Worm (Caenorhabditis elegans) whole organism, early embryonic: Measurements from ENCODE around the gene ani-3.
A peak's percentile ranks its signal among the peaks of the same experiment; 100 is the strongest.

Experiments used
- B0310.2 ChIP-seq: sonication (generic microtip); optimal IDR thresholded peaks from 2 replicates; lab custom pipeline; 2016; ENCODE audit warnings: mild to moderate bottlenecking, missing genetic modification characterization, missing compliant biosample characterization
- F13C5.2 ChIP-seq: sonication (generic microtip); optimal IDR thresholded peaks from 2 replicates; lab custom pipeline; 2017; ENCODE audit warnings: mild to moderate bottlenecking, missing genetic modification characterization, inconsistent platforms, missing compliant biosample characterization
- aly-1 ChIP-seq: sonication (generic microtip); optimal IDR thresholded peaks from 2 replicates; lab custom pipeline; 2016; ENCODE audit warnings: missing genetic modification characterization, missing compliant biosample characterization
- ama-1 ChIP-seq: fragments of 150-350 bp; optimal IDR thresholded peaks from 2 replicates; lab custom pipeline; 2014
- ceh-13 ChIP-seq: fragments of 200-800 bp; sonication (Bioruptor generic); optimal IDR thresholded peaks from 2 replicates; lab custom pipeline; 2018; ENCODE audit warnings: mild to moderate bottlenecking, missing genetic modification characterization, missing compliant biosample characterization
- ceh-36 ChIP-seq: sonication (generic microtip); optimal IDR thresholded peaks from 2 replicates; lab custom pipeline; 2016; ENCODE audit warnings: missing genetic modification characterization, inconsistent platforms, missing compliant biosample characterization
- ets-7 ChIP-seq: sonication (generic microtip); optimal IDR thresholded peaks from 2 replicates; lab custom pipeline; 2016; ENCODE audit warnings: missing genotype, missing genetic modification characterization, missing compliant biosample characterization
- flt-1 ChIP-seq: fragments of 200-800 bp; sonication (Bioruptor generic); IDR thresholded peaks from 2 replicates; pipeline ENCODE4 v1.3.6; 2022; ENCODE audit warnings: missing genetic modification characterization, missing compliant biosample characterization
- hmbx-1 ChIP-seq: sonication (generic microtip); optimal IDR thresholded peaks from 2 replicates; lab custom pipeline; 2016; ENCODE audit warnings: mild to moderate bottlenecking, missing genetic modification characterization, missing compliant biosample characterization
- hmg-4 ChIP-seq: fragments of 200-800 bp; sonication (Bioruptor generic); optimal IDR thresholded peaks from 2 replicates; lab custom pipeline; 2018; ENCODE audit warnings: mild to moderate bottlenecking, missing genetic modification characterization, missing compliant biosample characterization
- hnd-1 ChIP-seq: sonication (generic microtip); optimal IDR thresholded peaks from 2 replicates; lab custom pipeline; 2016; ENCODE audit warnings: missing genetic modification characterization, missing compliant biosample characterization
- pes-1 ChIP-seq: fragments of 200-800 bp; sonication (Bioruptor generic); IDR thresholded peaks from 2 replicates; pipeline ENCODE4 v1.3.6; 2022; ENCODE audit warnings: missing genetic modification reagents, missing genetic modification characterization, missing compliant biosample characterization
- scrt-1 ChIP-seq: fragments of 200-800 bp; sonication (Bioruptor generic); IDR thresholded peaks from 2 replicates; pipeline ENCODE4 v1.3.6; 2022; ENCODE audit warnings: missing genetic modification characterization, missing compliant biosample characterization
- sea-1 ChIP-seq: fragments of 200-800 bp; sonication (Bioruptor generic); conservative IDR thresholded peaks from 2 replicates; pipeline ENCODE4 v1.3.6; 2022; ENCODE audit warnings: missing genetic modification characterization, missing compliant biosample characterization
- tbx-11 ChIP-seq: fragments of 200-800 bp; sonication (Bioruptor generic); IDR thresholded peaks from 2 replicates; pipeline ENCODE4 v1.3.6; 2022; ENCODE audit warnings: missing genetic modification characterization, missing compliant biosample characterization
- tbx-37 ChIP-seq: fragments of 200-800 bp; sonication (Bioruptor generic); conservative IDR thresholded peaks from 2 replicates; pipeline ENCODE4 v1.3.6; 2022; ENCODE audit warnings: missing genetic modification reagents, missing genetic modification characterization, missing compliant biosample characterization
- tra-4 ChIP-seq: sonication (generic microtip); optimal IDR thresholded peaks from 2 replicates; lab custom pipeline; 2017; ENCODE audit warnings: missing genetic modification characterization, missing compliant biosample characterization

ani-3 gene

DNA sequence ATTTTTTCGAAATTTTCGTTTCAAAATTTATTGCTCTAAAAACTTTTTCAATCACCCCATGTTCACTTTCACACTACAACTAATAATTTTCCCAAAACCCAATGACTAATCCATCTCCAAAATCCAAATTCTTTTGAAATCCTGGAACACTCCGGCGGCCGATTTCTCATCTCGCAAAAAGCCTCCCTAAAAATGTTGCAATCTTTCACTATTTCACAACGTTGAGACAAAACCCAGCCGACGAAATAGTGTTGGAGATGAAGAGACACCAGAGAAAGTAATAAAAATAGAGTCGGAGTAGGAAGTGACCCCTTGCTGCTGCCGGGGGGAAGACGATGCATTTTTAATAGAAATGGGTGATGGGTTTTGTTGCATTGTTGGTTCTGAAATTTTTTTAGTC is 27.1 kb downstream of the ani-3 start:
- TF ChIP-seq hmbx-1 (tag; lab: Kevin White, UChicago) (no peak), F13C5.2 (tag; lab: Kevin White, UChicago) (no peak)

DNA sequence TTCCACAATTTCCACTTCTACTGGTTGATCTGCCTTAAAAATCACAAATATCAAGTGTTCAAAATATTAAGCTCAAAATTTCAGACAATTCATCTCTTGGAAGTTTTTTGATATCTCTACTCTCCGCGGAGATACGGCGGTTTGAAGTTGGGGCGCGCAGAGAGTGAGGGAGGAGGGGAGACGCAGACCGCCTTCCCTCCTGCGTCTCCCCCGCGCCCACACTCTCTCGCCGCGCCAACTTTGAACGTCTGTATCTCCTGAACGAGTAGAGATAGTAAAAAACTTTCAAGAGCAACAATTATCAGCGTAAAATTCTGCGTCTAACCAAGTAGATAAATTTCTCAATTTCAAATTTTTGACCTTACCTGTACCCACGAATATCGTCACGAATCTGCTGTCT is 30.5 kb downstream of the ani-3 start:
- TF ChIP-seq ama-1 (lab: Kevin White, UChicago) = no peak
- TF ChIP-seq hnd-1 (tag; lab: Kevin White, UChicago) = no peak
- no peak for TF ChIP-seq B0310.2 (tag; lab: Kevin White, UChicago)
- TF ChIP-seq pes-1 (GFP tag; lab: Robert Waterston, UW) = no peak
- TF ChIP-seq ets-7 (tag; lab: Kevin White, UChicago) = no peak
- TF ChIP-seq aly-1 (tag; lab: Kevin White, UChicago) = no peak
- no peak for TF ChIP-seq tbx-37 (GFP tag; lab: Robert Waterston, UW)
- TF ChIP-seq ceh-36 (tag; lab: Kevin White, UChicago) = no peak

DNA sequence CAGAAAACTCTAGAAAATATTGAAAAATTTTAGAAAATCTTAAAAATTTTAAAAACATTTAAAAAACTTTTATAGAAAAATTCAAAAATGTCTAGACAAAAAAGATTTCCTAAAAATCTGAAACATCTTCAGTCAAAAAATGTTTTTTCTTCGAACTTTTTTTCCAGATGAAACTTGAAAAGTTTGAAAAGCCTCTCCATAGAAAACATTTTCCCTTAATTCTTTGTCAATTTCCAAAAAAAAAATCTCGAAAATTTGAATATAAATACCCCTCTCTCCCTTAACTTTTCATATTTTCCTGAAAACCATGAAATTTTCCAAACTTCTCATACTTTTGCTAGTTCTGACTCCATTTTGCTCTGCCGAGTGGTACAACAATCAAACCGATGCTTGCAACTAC is 31.2 kb downstream of the ani-3 start, which contains the start of gene Y116F11A.3:
Y116F11A.3 (plus strand) TSS at position 301 of the 400 bp plus-strand sequence.
- TF ChIP-seq ceh-13 (no peak), B0310.2 (tag; lab: Kevin White, UChicago) (no peak), ama-1 (lab: Kevin White, UChicago) (no peak), scrt-1 (GFP tag; lab: Robert Waterston, UW) (no peak), hmbx-1 (tag; lab: Kevin White, UChicago) (no peak), ets-7 (tag; lab: Kevin White, UChicago) (no peak), F13C5.2 (tag; lab: Kevin White, UChicago) (no peak), pes-1 (GFP tag; lab: Robert Waterston, UW) (no peak), hnd-1 (tag; lab: Kevin White, UChicago) (no peak), flt-1 (no peak), aly-1 (tag; lab: Kevin White, UChicago) (no peak), tbx-11 (GFP tag; lab: Robert Waterston, UW) (no peak), tra-4 (tag; lab: Kevin White, UChicago) (no peak), hmg-4 (GFP tag; lab: Kevin White, UChicago) (no peak), sea-1 (GFP tag; lab: Robert Waterston, UW) (no peak), tbx-37 (GFP tag; lab: Robert Waterston, UW) (no peak), ceh-36 (tag; lab: Kevin White, UChicago) (no peak)

DNA sequence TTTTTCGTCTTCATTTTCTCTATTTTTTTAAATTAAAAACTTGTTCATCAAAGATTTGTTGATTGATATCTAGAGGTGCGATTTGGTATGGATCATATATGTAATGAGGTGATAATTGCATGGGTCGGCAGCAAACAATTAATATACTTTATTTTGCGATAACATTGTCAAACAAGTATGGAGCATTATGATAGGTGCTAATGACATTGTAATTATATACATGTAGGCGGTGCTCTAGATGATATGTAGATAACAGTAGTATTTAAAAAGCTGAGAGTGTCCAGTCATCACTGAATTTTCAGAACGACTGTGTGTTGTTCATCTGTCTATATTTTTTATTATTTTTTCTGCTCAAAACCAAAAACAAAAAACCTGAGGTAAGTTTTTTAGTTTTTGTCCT is 32.7 kb downstream of the ani-3 start, which contains the start of gene Y116F11A.1:
Y116F11A.1 (plus strand) TSS at position 301 of the 400 bp plus-strand sequence.
- TF ChIP-seq flt-1 = no peak
- TF ChIP-seq tbx-37 (GFP tag; lab: Robert Waterston, UW) = no peak
- no peak for TF ChIP-seq tra-4 (tag; lab: Kevin White, UChicago)
- no peak for TF ChIP-seq pes-1 (GFP tag; lab: Robert Waterston, UW)
- TF ChIP-seq ceh-36 (tag; lab: Kevin White, UChicago) = no peak
- TF ChIP-seq hnd-1 (tag; lab: Kevin White, UChicago) = no peak
- TF ChIP-seq sea-1 (GFP tag; lab: Robert Waterston, UW) = no peak
- no peak for TF ChIP-seq ets-7 (tag; lab: Kevin White, UChicago)
- no peak for TF ChIP-seq hmbx-1 (tag; lab: Kevin White, UChicago)
- TF ChIP-seq aly-1 (tag; lab: Kevin White, UChicago) = no peak
- TF ChIP-seq F13C5.2 (tag; lab: Kevin White, UChicago) = no peak
- no peak for TF ChIP-seq scrt-1 (GFP tag; lab: Robert Waterston, UW)
- no peak for TF ChIP-seq hmg-4 (GFP tag; lab: Kevin White, UChicago)
- TF ChIP-seq ama-1 (lab: Kevin White, UChicago) = no peak
- no peak for TF ChIP-seq B0310.2 (tag; lab: Kevin White, UChicago)
- no peak for TF ChIP-seq ceh-13

DNA sequence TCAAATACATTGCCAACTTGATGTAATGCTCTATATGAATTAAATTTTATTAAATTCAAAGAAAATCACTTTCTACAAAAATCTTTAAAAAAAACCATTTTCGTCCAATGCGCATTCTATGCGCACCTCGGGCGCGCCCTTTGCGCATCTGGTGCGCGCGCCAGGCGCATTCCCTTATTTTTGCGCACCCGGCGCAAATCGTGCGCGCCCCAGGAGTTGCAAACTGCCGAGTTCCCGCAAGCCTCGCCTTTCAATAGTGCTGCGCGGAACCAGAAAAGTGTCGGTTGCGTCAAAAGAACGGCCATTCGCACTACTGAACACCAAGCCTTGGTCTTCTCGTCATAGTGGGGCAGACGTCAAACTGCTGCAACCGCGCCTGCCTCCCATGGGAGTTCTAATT is 36.2 kb downstream of the ani-3 start:
- TF ChIP-seq F13C5.2 (tag; lab: Kevin White, UChicago) (no peak), pes-1 (GFP tag; lab: Robert Waterston, UW) (peak; percentile 54; the same call in 1 of the 2 replicates), flt-1 (no peak), ama-1 (lab: Kevin White, UChicago) (no peak)

DNA sequence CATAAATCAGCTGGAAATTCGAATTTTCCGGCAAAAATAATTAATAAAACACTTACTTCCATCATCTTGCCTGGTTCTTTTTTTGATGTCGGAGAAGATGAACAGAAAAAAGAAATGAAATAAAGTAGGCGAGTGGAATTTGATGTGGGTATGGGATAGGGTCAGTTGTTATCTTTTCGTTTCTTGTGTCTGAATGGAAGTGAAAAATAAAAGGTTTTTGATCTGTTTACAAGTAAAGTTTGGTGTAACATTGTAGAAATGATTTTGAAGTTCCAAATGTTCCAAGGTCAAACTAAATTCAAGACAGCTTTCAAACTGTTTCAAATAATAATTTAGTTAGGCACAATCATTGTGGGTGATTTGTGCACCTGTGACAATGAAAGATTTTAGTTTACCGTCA is 39.9 kb downstream of the ani-3 start, which contains the start of gene W04E12.7:
W04E12.7 (minus strand) TSS at position 101 of the 400 bp plus-strand sequence.
- TF ChIP-seq ceh-13 (no peak), F13C5.2 (tag; lab: Kevin White, UChicago) (no peak), tra-4 (tag; lab: Kevin White, UChicago) (no peak), sea-1 (GFP tag; lab: Robert Waterston, UW) (no peak), tbx-11 (GFP tag; lab: Robert Waterston, UW) (no peak), tbx-37 (GFP tag; lab: Robert Waterston, UW) (no peak), flt-1 (no peak), pes-1 (GFP tag; lab: Robert Waterston, UW) (no peak), scrt-1 (GFP tag; lab: Robert Waterston, UW) (no peak), ets-7 (tag; lab: Kevin White, UChicago) (no peak), B0310.2 (tag; lab: Kevin White, UChicago) (no peak), ceh-36 (tag; lab: Kevin White, UChicago) (no peak), hmbx-1 (tag; lab: Kevin White, UChicago) (no peak), hmg-4 (GFP tag; lab: Kevin White, UChicago) (no peak), ama-1 (lab: Kevin White, UChicago) (no peak), aly-1 (tag; lab: Kevin White, UChicago) (no peak), hnd-1 (tag; lab: Kevin White, UChicago) (no peak)

DNA sequence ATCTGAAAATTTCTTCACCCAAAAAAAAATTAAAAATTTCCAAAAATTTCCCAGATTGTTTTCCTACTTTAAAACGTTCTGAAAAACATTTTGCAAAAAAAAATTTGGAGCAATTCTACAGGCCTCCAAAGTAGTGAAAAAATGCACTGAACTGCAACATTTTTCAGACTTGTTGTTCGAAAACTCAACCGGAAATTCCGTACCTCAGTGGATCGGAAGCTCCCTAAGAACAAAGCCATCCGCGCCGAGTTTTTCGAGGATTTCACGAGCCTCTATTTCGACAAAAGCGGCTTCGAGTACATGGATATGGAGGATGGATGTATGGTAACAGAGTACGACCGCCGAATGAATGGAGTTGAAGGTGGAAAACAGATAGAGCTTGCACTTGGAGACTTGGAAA is 40.6 kb downstream of the ani-3 start, which contains the start of gene fbxa-131:
fbxa-131 (plus strand) TSS at position 301 of the 400 bp plus-strand sequence.
- TF ChIP-seq tra-4 (tag; lab: Kevin White, UChicago) (no peak), flt-1 (no peak), aly-1 (tag; lab: Kevin White, UChicago) (no peak), ama-1 (lab: Kevin White, UChicago) (no peak), tbx-11 (GFP tag; lab: Robert Waterston, UW) (no peak), hmg-4 (GFP tag; lab: Kevin White, UChicago) (no peak), tbx-37 (GFP tag; lab: Robert Waterston, UW) (no peak), pes-1 (GFP tag; lab: Robert Waterston, UW) (no peak), hnd-1 (tag; lab: Kevin White, UChicago) (no peak)
